Worm (Caenorhabditis elegans) whole organism, L1 larva: Measurements from ENCODE around the gene C24B5.4.

Experiments
- C04F5.9 ChIP-seq: sonication (generic microtip); optimal IDR thresholded peaks from 2 replicates; lab custom pipeline; 2016; ENCODE audit warnings: missing genetic modification characterization, missing compliant biosample characterization
- F16B12.6 ChIP-seq: fragments of 150-350 bp; optimal IDR thresholded peaks from 2 replicates; lab custom pipeline; 2014; ENCODE audit warnings: missing biosample characterization, missing genetic modification characterization
- Y116A8C.19 ChIP-seq: sonication (generic microtip); optimal IDR thresholded peaks from 2 replicates; lab custom pipeline; 2016; ENCODE audit warnings: missing compliant biosample characterization, missing genetic modification characterization, borderline replicate concordance
- aly-2 ChIP-seq: fragments of 150-350 bp; optimal IDR thresholded peaks from 2 replicates; lab custom pipeline; 2014; ENCODE audit warnings: missing biosample characterization, missing genetic modification characterization
- ama-1 ChIP-seq: fragments of 150-350 bp; optimal IDR thresholded peaks from 2 replicates; lab custom pipeline; 2014
- blmp-1 ChIP-seq: fragments of 150-350 bp; optimal IDR thresholded peaks from 2 replicates; lab custom pipeline; 2014; ENCODE audit warnings: missing biosample characterization, missing genetic modification characterization
- ceh-63 ChIP-seq: fragments of 200-800 bp; sonication (Bioruptor generic); optimal IDR thresholded peaks from 2 replicates; lab custom pipeline; 2018; ENCODE audit warnings: mild to moderate bottlenecking, missing genetic modification characterization, missing compliant biosample characterization
- ceh-82 ChIP-seq, 3 experiments: fragments of 150-350 bp in 1 of 3; sonication (generic microtip) in 2 of 3; optimal IDR thresholded peaks; 2 replicates each; lab custom pipeline; 2014 to 2017; ENCODE audit warnings: missing biosample characterization in 3 of 3, missing genetic modification characterization in 3 of 3
- efl-1 ChIP-seq, 4 experiments: fragments of 150-350 bp; optimal IDR thresholded peaks in 3 of 4; peaks in 1 of 4; 1 replicate in 1 of 4; 2 replicates in 3 of 4; lab custom pipeline; 2014; ENCODE audit warnings: missing biosample characterization in 2 of 4, missing genetic modification characterization in 2 of 4, missing genetic modification reagents in 2 of 4
- egl-13 ChIP-seq: sonication (generic microtip); optimal IDR thresholded peaks from 2 replicates; lab custom pipeline; 2016; ENCODE audit warnings: missing genotype, missing genetic modification reagents, missing genetic modification characterization, missing compliant biosample characterization
- elt-3 ChIP-seq, 6 experiments: fragments of 150-350 bp in 1 of 6; sonication (generic microtip); optimal IDR thresholded peaks; 2 replicates each; lab custom pipeline; 2017 to 2018; ENCODE audit warnings: missing biosample characterization in 6 of 6, missing genetic modification characterization in 6 of 6, inconsistent platforms in 1 of 6
- fkh-10 ChIP-seq: sonication (generic microtip); optimal IDR thresholded peaks from 2 replicates; lab custom pipeline; 2017; ENCODE audit warnings: missing biosample characterization, missing genetic modification reagents, missing genetic modification characterization
- fkh-4 ChIP-seq: sonication (generic microtip); optimal IDR thresholded peaks from 2 replicates; lab custom pipeline; 2016; ENCODE audit warnings: missing compliant biosample characterization, missing genetic modification characterization, borderline replicate concordance
- fkh-8 ChIP-seq: sonication (generic microtip); optimal IDR thresholded peaks from 2 replicates; lab custom pipeline; 2016; ENCODE audit warnings: mild to moderate bottlenecking, missing genetic modification characterization, missing compliant biosample characterization
- fos-1 ChIP-seq: fragments of 150-350 bp; optimal IDR thresholded peaks from 2 replicates; lab custom pipeline; 2014; ENCODE audit warnings: missing biosample characterization, missing genetic modification characterization
- hlh-4 ChIP-seq: sonication (generic microtip); optimal IDR thresholded peaks from 2 replicates; lab custom pipeline; 2016; ENCODE audit warnings: mild to moderate bottlenecking, missing genetic modification characterization, missing compliant biosample characterization
- lin-14 ChIP-seq: fragments of 200-800 bp; sonication (Bioruptor generic); optimal IDR thresholded peaks from 2 replicates; lab custom pipeline; 2018; ENCODE audit warnings: mild to moderate bottlenecking, missing genetic modification characterization, moderate library complexity, missing compliant biosample characterization
- lin-35 ChIP-seq, 2 experiments: fragments of 150-350 bp; optimal IDR thresholded peaks; 2 replicates each; lab custom pipeline; 2014; ENCODE audit warnings: missing biosample characterization in 2 of 2, missing genetic modification characterization in 2 of 2, missing genetic modification reagents in 2 of 2
- nhr-19 ChIP-seq: fragments of 200-800 bp; sonication (Bioruptor generic); conservative IDR thresholded peaks from 2 replicates; pipeline ENCODE4 v1.3.6; 2022; ENCODE audit warnings: missing genetic modification characterization, missing compliant biosample characterization
- nhr-20 ChIP-seq: sonication (generic microtip); optimal IDR thresholded peaks from 2 replicates; lab custom pipeline; 2016; ENCODE audit warnings: mild to moderate bottlenecking, missing genetic modification characterization, missing compliant biosample characterization
- nhr-237 ChIP-seq: fragments of 150-350 bp; optimal IDR thresholded peaks from 2 replicates; lab custom pipeline; 2014; ENCODE audit warnings: missing biosample characterization, missing genetic modification characterization
- nhr-47 ChIP-seq: sonication (generic microtip); optimal IDR thresholded peaks from 2 replicates; lab custom pipeline; 2016; ENCODE audit warnings: mild to moderate bottlenecking, missing genetic modification characterization, moderate library complexity, missing compliant biosample characterization
- nhr-71 ChIP-seq: sonication (generic microtip); optimal IDR thresholded peaks from 2 replicates; lab custom pipeline; 2016; ENCODE audit warnings: mild to moderate bottlenecking, missing genetic modification characterization, moderate library complexity, missing compliant biosample characterization
- nhr-85 ChIP-seq: sonication (generic microtip); peaks from one replicate; lab custom pipeline; 2016; ENCODE audit warnings: missing genetic modification characterization, inconsistent platforms, missing compliant biosample characterization
- nhr-90 ChIP-seq: sonication (generic microtip); optimal IDR thresholded peaks from 2 replicates; lab custom pipeline; 2016; ENCODE audit warnings: mild to moderate bottlenecking, missing genetic modification characterization, missing compliant biosample characterization; ENCODE audit not compliant: poor library complexity
- pax-3 ChIP-seq: fragments of 200-800 bp; sonication (Bioruptor generic); optimal IDR thresholded peaks from 2 replicates; lab custom pipeline; 2018; ENCODE audit warnings: mild to moderate bottlenecking, missing genetic modification characterization, moderate library complexity, missing compliant biosample characterization
- snu-23 ChIP-seq: sonication (generic microtip); optimal IDR thresholded peaks from 2 replicates; lab custom pipeline; 2016; ENCODE audit warnings: missing genetic modification characterization, missing compliant biosample characterization
- sptf-1 ChIP-seq: fragments of 150-350 bp; optimal IDR thresholded peaks from 2 replicates; lab custom pipeline; 2014; ENCODE audit warnings: missing biosample characterization, missing genetic modification characterization
- tbx-2 ChIP-seq: sonication (generic microtip); optimal IDR thresholded peaks from 2 replicates; lab custom pipeline; 2016; ENCODE audit warnings: missing genetic modification characterization, missing compliant biosample characterization
- zag-1 ChIP-seq: fragments of 150-350 bp; optimal IDR thresholded peaks from 2 replicates; lab custom pipeline; 2014; ENCODE audit warnings: missing biosample characterization, missing genetic modification characterization
- ztf-11 ChIP-seq, 2 experiments: sonication (generic microtip); optimal IDR thresholded peaks; 2 replicates each; lab custom pipeline; 2016 to 2017; ENCODE audit warnings: missing genetic modification characterization in 2 of 2, missing biosample characterization in 1 of 2, missing compliant biosample characterization in 1 of 2

The C24B5.4 gene

DNA sequence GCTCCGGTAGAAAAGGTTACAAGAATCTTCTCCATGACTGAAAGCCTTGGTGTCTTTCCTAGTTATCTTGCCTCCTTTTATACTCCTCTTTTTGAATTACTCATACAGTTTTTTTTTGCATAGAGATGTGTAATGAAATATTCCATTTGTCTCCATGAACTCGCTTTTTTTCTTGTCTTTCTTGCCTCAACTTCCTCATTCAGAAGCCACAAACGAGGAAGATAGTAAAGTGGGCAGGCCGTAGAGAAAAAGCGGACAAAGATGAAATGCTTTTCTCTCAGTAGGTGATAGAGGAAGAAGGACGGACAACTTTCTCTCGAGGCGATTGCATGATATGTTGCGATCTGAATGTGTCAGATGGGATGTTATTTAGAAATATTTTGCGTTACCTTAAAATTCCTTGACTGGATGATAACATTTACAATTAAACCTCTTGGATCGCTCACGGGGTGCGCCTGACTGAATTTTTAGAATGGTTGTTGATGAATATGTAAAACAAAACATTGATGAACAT is 34.1 kb downstream of the C24B5.4 start, which contains the start of gene col-145:
col-145 (minus strand) TSS at position 51 of the 514 bp plus-strand sequence.
- peak; percentile 5 for TF ChIP-seq nhr-85 (tag; lab: Kevin White, UChicago)
- peak; percentile 1 for TF ChIP-seq snu-23 (GFP tag; lab: Kevin White, UChicago)
- peak in 1 of 6 experiments; percentile 6 for TF ChIP-seq elt-3 (tag; optimal IDR thresholded peaks at IDR 0.05; lab: Kevin White, UChicago)
- TF ChIP-seq nhr-47: no peak
- TF ChIP-seq Y116A8C.19 (tag; lab: Kevin White, UChicago): no peak
- no peak for TF ChIP-seq zag-1 (tag; lab: Kevin White, UChicago)
- peak; percentile 39 for TF ChIP-seq lin-14 (GFP tag; lab: Kevin White, UChicago)
- no peak for TF ChIP-seq ceh-82 (tag; optimal IDR thresholded peaks at IDR 0.05; lab: Kevin White, UChicago)
- TF ChIP-seq blmp-1 (tag; lab: Kevin White, UChicago): peak; percentile 86

DNA sequence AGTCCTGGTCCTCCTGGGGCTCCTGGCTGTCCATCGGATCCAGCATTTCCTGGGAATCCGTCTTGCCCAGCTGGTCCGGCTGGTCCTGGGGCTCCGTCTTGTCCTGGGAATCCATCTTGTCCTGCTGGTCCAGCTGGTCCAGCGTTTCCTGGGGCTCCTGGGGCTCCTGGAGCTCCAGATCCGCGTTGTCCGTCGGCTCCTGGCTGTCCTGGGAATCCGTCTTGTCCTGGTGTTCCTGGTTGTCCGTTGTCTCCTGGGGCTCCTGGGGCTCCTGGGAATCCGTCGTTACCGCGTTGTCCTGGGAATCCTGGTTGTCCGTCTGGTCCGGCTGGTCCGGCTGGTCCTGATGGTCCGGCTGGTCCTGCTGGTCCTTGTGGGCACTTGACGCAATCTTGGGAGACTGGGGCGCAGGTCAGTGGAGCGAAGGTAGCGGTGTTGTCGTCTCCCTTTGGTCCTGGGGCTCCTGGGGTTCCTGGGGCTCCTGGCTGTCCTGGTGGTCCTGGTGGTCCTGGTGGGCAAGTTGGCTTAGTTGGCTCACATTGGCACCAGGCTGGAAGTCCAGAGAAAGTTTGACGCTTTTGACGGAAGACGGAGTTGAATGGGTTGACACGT is 34.9 kb downstream of the C24B5.4 start:
- TF ChIP-seq nhr-85 (tag; lab: Kevin White, UChicago) (no peak), egl-13 (tag; lab: Kevin White, UChicago) (no peak), fos-1 (no peak), ztf-11 (tag; optimal IDR thresholded peaks at IDR 0.05; lab: Kevin White, UChicago) (no peak), fkh-4 (no peak), pax-3 (no peak), zag-1 (tag; lab: Kevin White, UChicago) (no peak), F16B12.6 (no peak), hlh-4 (tag; lab: Kevin White, UChicago) (no peak)
- TF ChIP-seq, all 84 proteins: peak for 0

DNA sequence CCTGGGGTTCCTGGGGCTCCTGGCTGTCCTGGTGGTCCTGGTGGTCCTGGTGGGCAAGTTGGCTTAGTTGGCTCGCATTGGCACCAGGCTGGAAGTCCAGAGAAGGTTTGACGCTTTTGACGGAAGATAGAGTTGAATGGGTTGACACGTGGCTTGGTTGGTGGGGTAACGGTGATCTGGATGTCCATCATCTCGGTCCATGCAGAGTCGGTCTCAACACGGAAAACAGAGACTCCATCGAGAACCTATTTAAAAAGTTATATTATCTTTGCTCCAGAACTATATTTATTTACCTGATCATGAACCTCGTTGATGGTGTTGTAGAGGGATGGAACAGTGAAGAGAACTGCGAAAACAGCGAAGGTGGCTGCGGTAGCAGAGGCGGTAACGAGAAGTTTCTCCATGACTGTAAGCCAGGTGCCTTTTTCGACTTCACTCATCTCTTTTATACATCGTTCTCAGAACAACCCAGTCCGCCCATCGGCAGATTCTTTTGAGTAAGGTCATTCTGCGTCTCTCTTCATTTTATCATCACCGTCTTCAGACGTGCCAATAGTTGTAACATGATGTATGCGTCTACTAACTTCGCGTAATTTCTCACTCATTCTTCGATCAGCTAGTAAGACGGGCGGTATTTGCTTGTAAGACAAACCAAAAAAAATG is 36.8 kb downstream of the C24B5.4 start, which contains the start of gene col-144:
col-144 (minus strand) TSS at position 419 of the 663 bp plus-strand sequence.
- no peak for TF ChIP-seq efl-1 (optimal IDR thresholded peaks at IDR 0.05; lab: Kevin White, UChicago)
- peak in 1 of 2 experiments; percentile 82 for TF ChIP-seq efl-1 (GFP tag; optimal IDR thresholded peaks at IDR 0.05 in 1 of 2; lab: Kevin White, UChicago)
- TF ChIP-seq lin-35 (GFP tag; optimal IDR thresholded peaks at IDR 0.05; lab: Kevin White, UChicago): peak in 1 of 2 experiments; percentile 26
- no peak for TF ChIP-seq C04F5.9
- peak; percentile 55 for TF ChIP-seq nhr-71
- peak; percentile 39; the same call in 1 of the 2 replicates for TF ChIP-seq nhr-19 (GFP tag; lab: Robert Waterston, UW)
- peak; percentile 64 for TF ChIP-seq nhr-20 (tag; lab: Kevin White, UChicago)
- TF ChIP-seq lin-14 (GFP tag; lab: Kevin White, UChicago): peak; percentile 68
- no peak for TF ChIP-seq ceh-63 (GFP tag; lab: Kevin White, UChicago)
- TF ChIP-seq blmp-1 (tag; lab: Kevin White, UChicago): peak; percentile 38
- peak in 2 of 6 experiments; percentile 36 to 39 for TF ChIP-seq elt-3 (tag; optimal IDR thresholded peaks at IDR 0.05; lab: Kevin White, UChicago)
- peak; percentile 59 for TF ChIP-seq snu-23 (GFP tag; lab: Kevin White, UChicago)
- peak; percentile 13 for TF ChIP-seq ama-1 (lab: Kevin White, UChicago)
- TF ChIP-seq nhr-237: no peak
- peak; percentile 93 for TF ChIP-seq nhr-85 (tag; lab: Kevin White, UChicago)

DNA sequence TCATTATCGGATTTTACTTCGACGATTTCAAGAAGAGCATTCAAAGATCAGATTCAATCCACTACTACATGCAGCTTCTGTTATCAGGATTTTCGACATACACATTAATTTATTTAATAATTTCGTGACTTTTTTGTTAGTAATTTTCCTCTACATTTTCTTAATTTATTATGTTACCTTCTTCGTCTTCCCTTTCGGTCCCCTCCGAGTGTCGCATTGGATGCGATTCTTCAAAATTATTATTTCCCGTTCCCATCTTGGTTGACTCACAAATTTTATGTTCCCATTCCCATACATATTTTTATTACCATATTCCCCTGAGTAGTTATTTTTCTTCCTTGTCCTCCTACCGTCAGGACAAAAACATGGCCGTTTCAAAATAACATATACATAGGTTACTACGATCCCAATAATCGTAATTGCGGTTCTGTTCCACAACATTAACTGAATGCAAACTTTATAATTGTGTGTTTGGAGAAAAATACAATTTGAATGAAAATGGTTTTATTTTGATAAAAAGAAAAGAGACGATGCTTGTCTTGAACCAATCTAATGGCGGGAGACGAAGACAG is 37.9 kb downstream of the C24B5.4 start:
- peak; percentile 25 for TF ChIP-seq nhr-71
- peak; percentile 7 for TF ChIP-seq nhr-90 (tag; lab: Kevin White, UChicago)
- TF ChIP-seq nhr-85 (tag; lab: Kevin White, UChicago): peak; percentile 59
- TF ChIP-seq aly-2 (tag; lab: Kevin White, UChicago): peak; percentile 60

DNA sequence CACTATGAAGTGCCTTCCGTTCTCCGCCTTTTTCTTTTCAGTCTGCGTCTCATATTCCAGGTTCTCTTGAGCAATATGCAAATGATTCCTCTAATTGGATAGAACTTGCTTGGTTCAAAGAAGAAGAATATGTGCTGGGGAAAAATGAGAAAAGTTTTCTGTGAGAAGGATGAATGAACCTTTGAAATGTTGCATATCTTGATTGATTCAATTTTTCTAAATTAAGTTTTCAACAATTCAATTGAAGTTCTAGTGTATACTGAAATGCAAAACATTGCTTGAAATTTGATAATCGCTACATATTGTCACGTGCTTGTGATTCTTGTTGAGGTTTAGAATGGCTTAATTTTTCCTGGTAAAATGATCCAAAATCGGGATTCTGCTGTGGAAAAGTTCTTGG is 39.5 kb downstream of the C24B5.4 start:
- TF ChIP-seq tbx-2 (no peak), fkh-10 (GFP tag; lab: Kevin White, UChicago) (peak; percentile 96), nhr-71 (peak; percentile 36), nhr-47 (peak; percentile 41), ztf-11 (tag; optimal IDR thresholded peaks at IDR 0.05; lab: Kevin White, UChicago) (no peak), fkh-8 (peak; percentile 24), lin-14 (GFP tag; lab: Kevin White, UChicago) (peak; percentile 39), sptf-1 (tag; lab: Kevin White, UChicago) (no peak)
